Worm (Caenorhabditis elegans) whole organism, L4 larva: ENCODE results near the gene F59F4.3.

Source experiments
- F10B5.3 ChIP-seq: sonication (generic microtip); optimal IDR thresholded peaks from 2 replicates; lab custom pipeline; 2016; ENCODE audit warnings: mild to moderate bottlenecking, missing genetic modification characterization, missing compliant biosample characterization
- R02D3.7 ChIP-seq: fragments of 150-350 bp; sonication (generic microtip); optimal IDR thresholded peaks from 3 replicates; lab custom pipeline; 2014; ENCODE audit warnings: missing biosample characterization, missing genetic modification characterization
- T20F7.1 ChIP-seq: fragments of 200-800 bp; sonication (Bioruptor generic); optimal IDR thresholded peaks from 2 replicates; lab custom pipeline; 2018; ENCODE audit warnings: mild to moderate bottlenecking, missing genetic modification characterization, missing compliant biosample characterization
- T26A8.4 ChIP-seq: fragments of 200-800 bp; sonication (Bioruptor generic); IDR thresholded peaks from 2 replicates; pipeline ENCODE4 v1.3.6; 2022; ENCODE audit warnings: missing genetic modification characterization, missing compliant biosample characterization
- Y48G9A.11 ChIP-seq: fragments of 200-800 bp; sonication (Bioruptor generic); IDR thresholded peaks from 2 replicates; pipeline ENCODE4 v1.3.6; 2022; ENCODE audit warnings: missing genetic modification reagents, missing genetic modification characterization, missing compliant biosample characterization
- aha-1 ChIP-seq: fragments of 150-350 bp; peaks from one replicate; lab custom pipeline; 2014; ENCODE audit warnings: missing biosample characterization, missing genetic modification characterization
- attf-4 ChIP-seq: sonication (generic microtip); optimal IDR thresholded peaks from 3 replicates; lab custom pipeline; 2017; ENCODE audit warnings: missing biosample characterization, missing genetic modification characterization
- ceh-20 ChIP-seq: fragments of 200-800 bp; sonication (Bioruptor generic); IDR thresholded peaks from 2 replicates; pipeline ENCODE4 v1.3.6; 2022; ENCODE audit warnings: missing genetic modification reagents, missing genetic modification characterization, missing compliant biosample characterization
- ceh-28 ChIP-seq: fragments of 150-350 bp; optimal IDR thresholded peaks from 2 replicates; lab custom pipeline; 2014; ENCODE audit warnings: missing biosample characterization, missing genetic modification reagents, missing genetic modification characterization
- ceh-82 ChIP-seq: sonication (generic microtip); optimal IDR thresholded peaks from 2 replicates; lab custom pipeline; 2017; ENCODE audit warnings: missing biosample characterization, missing genetic modification characterization
- cey-2 ChIP-seq: sonication (generic microtip); optimal IDR thresholded peaks from 3 replicates; lab custom pipeline; 2017; ENCODE audit warnings: missing genetic modification characterization, mild to moderate bottlenecking, missing compliant biosample characterization, antibody characterized with exemption, borderline replicate concordance; ENCODE audit not compliant: insufficient read depth
- daf-16 ChIP-seq, 3 experiments: sonication (generic microtip); optimal IDR thresholded peaks; 2 replicates each; lab custom pipeline; 2016 to 2017; ENCODE audit warnings: missing genetic modification characterization in 3 of 3, missing genetic modification reagents in 3 of 3, mild to moderate bottlenecking in 2 of 3, missing compliant biosample characterization in 2 of 3, missing biosample characterization in 1 of 3, moderate library complexity in 1 of 3
- daf-8 ChIP-seq: fragments of 200-800 bp; sonication (Bioruptor generic); IDR thresholded peaks from 2 replicates; pipeline ENCODE4 v1.3.6; 2022; ENCODE audit warnings: missing genetic modification characterization, missing compliant biosample characterization
- dmd-6 ChIP-seq: fragments of 200-800 bp; sonication (Bioruptor generic); IDR thresholded peaks from 2 replicates; pipeline ENCODE4 v1.3.6; 2022; ENCODE audit warnings: missing genetic modification reagents, missing genetic modification characterization, missing compliant biosample characterization
- dpl-1 ChIP-seq: fragments of 150-350 bp; optimal IDR thresholded peaks from 2 replicates; lab custom pipeline; 2014; ENCODE audit warnings: missing biosample characterization, missing genetic modification reagents, missing genetic modification characterization
- dve-1 ChIP-seq: sonication (generic microtip); optimal IDR thresholded peaks from 2 replicates; lab custom pipeline; 2017; ENCODE audit warnings: antibody characterized with exemption, mild to moderate bottlenecking, missing genetic modification characterization, missing compliant biosample characterization; ENCODE audit not compliant: insufficient read depth
- fkh-10 ChIP-seq: fragments of 150-350 bp; optimal IDR thresholded peaks from 2 replicates; lab custom pipeline; 2014; ENCODE audit warnings: missing biosample characterization, missing genetic modification reagents, missing genetic modification characterization
- hif-1 ChIP-seq, 2 experiments: sonication (generic microtip); optimal IDR thresholded peaks; 2 replicates each; lab custom pipeline; 2016 to 2017; ENCODE audit warnings: missing compliant biosample characterization in 2 of 2, missing genetic modification characterization in 2 of 2, missing genetic modification reagents in 2 of 2, missing genotype in 2 of 2, mild to moderate bottlenecking in 1 of 2
- hlh-11 ChIP-seq: fragments of 200-800 bp; sonication (Bioruptor generic); optimal IDR thresholded peaks from 2 replicates; lab custom pipeline; 2018; ENCODE audit warnings: mild to moderate bottlenecking, missing genetic modification characterization, missing compliant biosample characterization
- hmg-1.1 ChIP-seq: fragments of 200-800 bp; sonication (Bioruptor generic); IDR thresholded peaks from 2 replicates; pipeline ENCODE4 v1.3.6; 2022; ENCODE audit warnings: missing genetic modification reagents, missing genetic modification characterization, missing compliant biosample characterization
- lin-1 ChIP-seq: fragments of 200-800 bp; sonication (Bioruptor generic); IDR thresholded peaks from 2 replicates; pipeline ENCODE4 v1.3.6; 2022; ENCODE audit warnings: missing genetic modification reagents, missing genetic modification characterization, missing compliant biosample characterization
- lin-15B ChIP-seq: fragments of 150-350 bp; sonication (generic microtip); optimal IDR thresholded peaks from 3 replicates; lab custom pipeline; 2014; ENCODE audit warnings: missing biosample characterization, missing genetic modification characterization
- lin-38 ChIP-seq: fragments of 200-800 bp; sonication (Bioruptor generic); IDR thresholded peaks from 2 replicates; pipeline ENCODE4 v1.3.6; 2022; ENCODE audit warnings: missing genetic modification reagents, missing genetic modification characterization, missing compliant biosample characterization
- lsy-2 ChIP-seq, 2 experiments: fragments of 150-350 bp in 1 of 2; sonication (generic microtip) in 1 of 2; optimal IDR thresholded peaks; 2 replicates each; lab custom pipeline; 2014 to 2017; ENCODE audit warnings: missing biosample characterization in 2 of 2, missing genetic modification characterization in 2 of 2
- mdl-1 ChIP-seq, 2 experiments: fragments of 150-350 bp in 1 of 2; sonication (generic microtip) in 1 of 2; optimal IDR thresholded peaks; 2 replicates each; lab custom pipeline; 2014 to 2017; ENCODE audit warnings: missing biosample characterization in 2 of 2, missing genetic modification characterization in 2 of 2
- mep-1 ChIP-seq: fragments of 150-350 bp; sonication (generic microtip); optimal IDR thresholded peaks from 3 replicates; lab custom pipeline; 2014; ENCODE audit warnings: missing biosample characterization, missing genetic modification characterization
- nhr-102 ChIP-seq: sonication (generic microtip); optimal IDR thresholded peaks from 2 replicates; lab custom pipeline; 2016; ENCODE audit warnings: mild to moderate bottlenecking, missing genetic modification characterization, moderate library complexity, missing compliant biosample characterization
- nhr-25 ChIP-seq: sonication (generic microtip); optimal IDR thresholded peaks from 2 replicates; lab custom pipeline; 2017; ENCODE audit warnings: missing genetic modification characterization, mild to moderate bottlenecking, missing compliant biosample characterization, antibody characterized with exemption, moderate library complexity, borderline replicate concordance; ENCODE audit not compliant: insufficient read depth
- nhr-28 ChIP-seq: fragments of 150-350 bp; optimal IDR thresholded peaks from 2 replicates; lab custom pipeline; 2014; ENCODE audit warnings: missing biosample characterization, missing genetic modification characterization
- nhr-48 ChIP-seq: sonication (generic microtip); optimal IDR thresholded peaks from 2 replicates; lab custom pipeline; 2016; ENCODE audit warnings: mild to moderate bottlenecking, missing genetic modification characterization, missing compliant biosample characterization
- nhr-77 ChIP-seq: fragments of 150-350 bp; optimal IDR thresholded peaks from 2 replicates; lab custom pipeline; 2014; ENCODE audit warnings: missing biosample characterization, missing genetic modification characterization
- php-3 ChIP-seq: fragments of 200-800 bp; sonication (Bioruptor generic); IDR thresholded peaks from 2 replicates; pipeline ENCODE4 v1.3.6; 2022; ENCODE audit warnings: missing genetic modification reagents, missing genetic modification characterization, missing compliant biosample characterization
- rbr-2 ChIP-seq: sonication (generic microtip); optimal IDR thresholded peaks from 2 replicates; lab custom pipeline; 2016; ENCODE audit warnings: missing genotype, missing genetic modification characterization, missing compliant biosample characterization
- set-16 ChIP-seq: fragments of 200-800 bp; sonication (Bioruptor generic); IDR thresholded peaks from 2 replicates; pipeline ENCODE4 v1.3.6; 2022; ENCODE audit warnings: missing genetic modification reagents, missing genetic modification characterization, missing compliant biosample characterization
- spr-1 ChIP-seq: sonication (generic microtip); optimal IDR thresholded peaks from 2 replicates; lab custom pipeline; 2016; ENCODE audit warnings: mild to moderate bottlenecking, missing genetic modification characterization, missing compliant biosample characterization
- tag-97 ChIP-seq: fragments of 200-800 bp; sonication (Bioruptor generic); IDR thresholded peaks from 2 replicates; pipeline ENCODE4 v1.3.6; 2022; ENCODE audit warnings: missing genetic modification characterization, missing compliant biosample characterization
- tra-1 ChIP-seq: fragments of 200-800 bp; sonication (Bioruptor generic); IDR thresholded peaks from 2 replicates; pipeline ENCODE4 v1.3.6; 2022; ENCODE audit warnings: missing genetic modification reagents, missing genetic modification characterization, missing compliant biosample characterization
- unc-62 ChIP-seq, 3 experiments: fragments of 150-350 bp in 1 of 3; sonication (generic microtip); optimal IDR thresholded peaks in 2 of 3; peaks in 1 of 3; 1 replicate in 1 of 3; 2 replicates in 2 of 3; lab custom pipeline; 2014 to 2017; ENCODE audit warnings: missing biosample characterization in 3 of 3, missing genetic modification characterization in 3 of 3, missing genetic modification reagents in 3 of 3, missing genotype in 1 of 3
- vab-7 ChIP-seq: fragments of 200-800 bp; sonication (Bioruptor generic); IDR thresholded peaks from 2 replicates; pipeline ENCODE4 v1.3.6; 2022; ENCODE audit warnings: missing genetic modification reagents, missing genetic modification characterization, missing compliant biosample characterization
- zip-2 ChIP-seq: fragments of 150-350 bp; optimal IDR thresholded peaks from 2 replicates; lab custom pipeline; 2014; ENCODE audit warnings: missing biosample characterization, missing genetic modification characterization
- ztf-7 ChIP-seq: fragments of 150-350 bp; optimal IDR thresholded peaks from 2 replicates; lab custom pipeline; 2014; ENCODE audit warnings: missing biosample characterization, missing genetic modification characterization

F59F4.3 gene

ce11 chrX:15860556-15861008 lies 13.2 kb upstream of the F59F4.3 start, which contains the start of gene F53H4.6 (continued):
- TF ChIP-seq vab-7 (GFP tag; lab: Robert Waterston, UW) (no peak), tag-97 (GFP tag; lab: Robert Waterston, UW) (no peak), lin-1 (GFP tag; lab: Robert Waterston, UW) (no peak), dpl-1 (peak; percentile 27), dve-1 (tag; lab: Kevin White, UChicago) (peak; percentile 3), ceh-20 (GFP tag; lab: Robert Waterston, UW) (no peak), lin-38 (GFP tag; lab: Robert Waterston, UW) (peak; percentile 85), cey-2 (tag; lab: Kevin White, UChicago) (no peak), F10B5.3 (no peak), ztf-7 (tag; lab: Kevin White, UChicago) (no peak), Y48G9A.11 (no peak)

DNA sequence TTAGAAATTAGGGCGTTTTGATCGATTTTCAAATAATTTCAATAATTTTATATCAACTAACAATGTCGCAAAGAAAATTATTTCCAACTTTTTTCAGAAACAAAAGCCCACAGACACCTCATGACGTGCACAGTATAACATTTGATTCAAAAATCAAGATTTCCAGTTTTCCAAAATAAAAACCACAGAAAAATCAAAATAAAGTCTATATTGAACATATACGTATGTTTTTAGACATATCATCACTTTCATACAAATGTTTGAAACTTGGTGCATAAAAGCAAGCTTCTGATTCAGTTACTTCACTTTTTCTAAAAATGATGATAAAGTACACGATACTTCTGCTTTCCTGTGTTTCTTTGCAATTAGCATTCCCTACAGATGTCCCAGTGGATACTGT lies 9.5 kb upstream of the F59F4.3 start, which contains the start of gene F53H4.2:
Gene F53H4.2, plus strand, starts transcription at position 301 of the 400 bp plus-strand sequence.
- TF ChIP-seq set-16 (GFP tag; lab: Robert Waterston, UW) = no peak
- peak in 1 of 2 experiments; percentile 55 for TF ChIP-seq unc-62 (GFP tag; optimal IDR thresholded peaks at IDR 0.05 in 1 of 2; lab: Kevin White, UChicago)
- no peak for TF ChIP-seq unc-62 (tag; optimal IDR thresholded peaks at IDR 0.05; lab: Kevin White, UChicago)

DNA sequence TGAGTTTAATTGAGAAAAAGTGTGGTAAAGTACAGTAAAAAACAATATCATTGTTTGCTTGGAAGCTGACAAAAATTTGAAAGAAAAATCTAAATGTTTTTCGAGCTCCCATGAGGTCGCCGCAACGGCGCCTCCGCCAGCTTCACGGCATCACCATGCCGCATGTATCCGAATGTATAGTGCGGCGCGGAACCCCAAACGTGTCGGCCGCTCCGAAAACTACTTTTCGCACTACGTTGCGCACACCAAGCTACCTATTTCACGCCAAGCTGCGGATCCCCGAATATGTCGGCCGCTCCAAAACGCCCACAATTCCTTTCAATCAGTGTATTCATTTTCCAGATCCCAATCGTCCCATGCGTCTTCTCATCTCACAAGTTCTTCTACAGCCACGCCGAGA lies 3.6 kb upstream of the F59F4.3 start:
- no peak for TF ChIP-seq R02D3.7 (tag; lab: Kevin White, UChicago)
- TF ChIP-seq set-16 (GFP tag; lab: Robert Waterston, UW) = peak; percentile 51

DNA sequence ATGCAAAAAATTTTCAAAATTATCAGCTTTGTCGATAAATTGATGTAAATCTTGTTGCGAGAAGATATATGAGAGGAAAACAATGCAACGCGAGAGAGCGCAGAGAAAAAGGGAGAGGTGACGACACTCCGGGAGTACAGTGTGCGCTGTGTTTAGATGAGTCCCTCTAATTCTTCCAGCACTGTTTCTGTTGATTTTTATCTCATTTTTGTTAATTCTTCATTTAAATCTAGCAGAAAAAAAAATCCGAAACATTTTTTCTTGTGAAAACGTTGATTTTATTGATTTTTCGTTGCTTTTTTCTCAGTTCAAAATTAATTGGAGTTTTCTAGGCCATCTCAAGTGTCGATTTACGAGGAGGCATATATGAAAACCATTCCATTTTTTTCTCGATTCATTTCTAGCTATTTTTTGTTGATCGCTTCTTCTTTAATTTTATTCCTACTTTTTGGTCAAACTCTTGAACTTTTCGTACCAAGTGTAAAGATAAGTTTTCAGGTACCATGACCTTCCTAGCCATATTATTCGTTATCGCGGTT lies 2.1 kb upstream of the F59F4.3 start, which contains the start of gene acl-1:
Gene acl-1, plus strand, starts transcription at position 489 of the 539 bp plus-strand sequence.
- TF ChIP-seq aha-1 (tag; lab: Kevin White, UChicago) = peak; percentile 92
- TF ChIP-seq ceh-82 = no peak
- peak; percentile 18 for TF ChIP-seq nhr-28
- TF ChIP-seq lin-15B = peak; percentile 47
- no peak for TF ChIP-seq ceh-28 (tag; lab: Kevin White, UChicago)
- no peak for TF ChIP-seq attf-4 (tag; lab: Kevin White, UChicago)
- TF ChIP-seq ceh-20 (GFP tag; lab: Robert Waterston, UW) = 0 out of 2 replicates have a peak, but pooled peaks have one; percentile 18
- no peak for TF ChIP-seq php-3
- peak; percentile 53 for TF ChIP-seq lin-38 (GFP tag; lab: Robert Waterston, UW)
- TF ChIP-seq Y48G9A.11 = no peak
- peak; percentile 11 for TF ChIP-seq nhr-77 (tag; lab: Kevin White, UChicago)
- peak; percentile 57 for TF ChIP-seq nhr-102 (tag; lab: Kevin White, UChicago)
- peak; percentile 79 for TF ChIP-seq R02D3.7 (tag; lab: Kevin White, UChicago)
- peak; percentile 25 for TF ChIP-seq dve-1 (tag; lab: Kevin White, UChicago)
- peak; percentile 51 for TF ChIP-seq dpl-1
- no peak for TF ChIP-seq daf-8 (GFP tag; lab: Robert Waterston, UW)
- TF ChIP-seq rbr-2 (tag; lab: Kevin White, UChicago) = peak; percentile 84
- peak; percentile 45 to 85 for TF ChIP-seq lsy-2 (tag; optimal IDR thresholded peaks at IDR 0.05; lab: Kevin White, UChicago)
- peak; percentile 65 for TF ChIP-seq hlh-11 (tag; lab: Kevin White, UChicago)
- TF ChIP-seq fkh-10 (GFP tag; lab: Kevin White, UChicago) = peak; percentile 73
- TF ChIP-seq T26A8.4 (GFP tag; lab: Robert Waterston, UW) = peak; percentile 47; the same call in 1 of the 2 replicates
- TF ChIP-seq tra-1 (GFP tag; lab: Robert Waterston, UW) = no peak
- TF ChIP-seq daf-16 (GFP tag; optimal IDR thresholded peaks at IDR 0.05; lab: Kevin White, UChicago) = peak in 1 of 2 experiments; percentile 29
- TF ChIP-seq daf-16 (tag; optimal IDR thresholded peaks at IDR 0.05; lab: Kevin White, UChicago) = no peak
- peak; percentile 31; the same call in 1 of the 2 replicates for TF ChIP-seq dmd-6
- TF ChIP-seq nhr-48 (tag; lab: Kevin White, UChicago) = peak; percentile 52
- TF ChIP-seq hif-1 (tag; optimal IDR thresholded peaks at IDR 0.05; lab: Kevin White, UChicago) = peak in 1 of 2 experiments; percentile 85
- peak in 1 of 2 experiments; percentile 46 for TF ChIP-seq mdl-1 (tag; optimal IDR thresholded peaks at IDR 0.05; lab: Kevin White, UChicago)
- TF ChIP-seq nhr-25 (tag; lab: Kevin White, UChicago) = peak; percentile 36
- TF ChIP-seq hmg-1.1 (GFP tag; lab: Robert Waterston, UW) = peak; percentile 75
- TF ChIP-seq zip-2 (tag; lab: Kevin White, UChicago) = no peak
- peak; percentile 35 for TF ChIP-seq spr-1 (tag; lab: Kevin White, UChicago)
- TF ChIP-seq T20F7.1 = peak; percentile 99
- peak; percentile 69 for TF ChIP-seq mep-1 (tag; lab: Kevin White, UChicago)
